Fruit fly (Drosophila melanogaster): Measurements from ENCODE around the gene tsg.

dm6 chrX:12035207-12035606 lies 46.5 kb upstream of the tsg start:
- TF ChIP-seq toe (GFP tag; optimal IDR thresholded peaks at IDR 0.05) (no peak), cic (GFP tag; optimal IDR thresholded peaks at IDR 0.05) (no peak), CG11617 (GFP tag; optimal IDR thresholded peaks at IDR 0.05) (no peak), Mnt (GFP tag; optimal IDR thresholded peaks at IDR 0.05) (no peak), CG14711 (tag; optimal IDR thresholded peaks at IDR 0.05) (no peak)
